Worm (Caenorhabditis elegans) whole organism, midembryonic: Measurements from ENCODE around the gene arrd-1.
"Not testable (repeated sequence)": the region's sequence is repeated elsewhere in the genome, so short reads cannot be mapped to it uniquely, and the experiment has no call there.

Source experiments
- T22C8.4 ChIP-seq: fragments of 200-800 bp; sonication (Bioruptor generic); IDR thresholded peaks from 2 replicates; pipeline ENCODE4 v1.3.6; 2022; ENCODE audit warnings: missing genetic modification characterization, missing compliant biosample characterization
- cog-1 ChIP-seq: sonication (generic microtip); optimal IDR thresholded peaks from 2 replicates; lab custom pipeline; 2016; ENCODE audit warnings: missing genetic modification characterization, missing compliant biosample characterization
- flt-1 ChIP-seq: fragments of 200-800 bp; sonication (Bioruptor generic); IDR thresholded peaks from 2 replicates; pipeline ENCODE4 v1.3.6; 2022; ENCODE audit warnings: missing genetic modification characterization, missing compliant biosample characterization
- klf-2 ChIP-seq: fragments of 200-800 bp; sonication (Bioruptor generic); conservative IDR thresholded peaks from 2 replicates; pipeline ENCODE4 v1.3.6; 2022; ENCODE audit warnings: missing genetic modification reagents, missing genetic modification characterization, missing compliant biosample characterization
- med-1 ChIP-seq: sonication (generic microtip); optimal IDR thresholded peaks from 2 replicates; lab custom pipeline; 2017; ENCODE audit warnings: missing genetic modification characterization, mild to moderate bottlenecking, missing compliant biosample characterization, antibody characterized with exemption, missing genetic modification reagents; ENCODE audit not compliant: insufficient read depth
- ref-1 ChIP-seq: fragments of 200-800 bp; sonication (Bioruptor generic); conservative IDR thresholded peaks from 2 replicates; pipeline ENCODE4 v1.3.6; 2022; ENCODE audit warnings: missing genetic modification reagents, missing genetic modification characterization, missing compliant biosample characterization
- tab-1 ChIP-seq: fragments of 200-800 bp; sonication (Bioruptor generic); IDR thresholded peaks from 2 replicates; pipeline ENCODE4 v1.3.6; 2022; ENCODE audit warnings: missing genetic modification characterization, missing compliant biosample characterization
- ztf-23 ChIP-seq: fragments of 200-800 bp; sonication (Bioruptor generic); IDR thresholded peaks from 2 replicates; pipeline ENCODE4 v1.3.6; 2022; ENCODE audit warnings: missing genetic modification reagents, missing genetic modification characterization, missing compliant biosample characterization
- ztf-29 ChIP-seq: fragments of 200-800 bp; sonication (Bioruptor generic); IDR thresholded peaks from 2 replicates; pipeline ENCODE4 v1.3.6; 2022; ENCODE audit warnings: missing genetic modification reagents, missing genetic modification characterization, missing compliant biosample characterization

Gene arrd-1

ce11 chrII:593221-593620, 34.1 kb upstream of the arrd-1 start, which contains the start of gene W08F4.1:
W08F4.1 (plus strand) TSS chrII:593521.
- TF ChIP-seq flt-1 (GFP tag; lab: Robert Waterston, UW); cog-1 (tag; lab: Kevin White, UChicago); ref-1 (GFP tag; lab: Robert Waterston, UW): not testable (repeated sequence)

- TF ChIP-seq T22C8.4: no peak
- no peak for TF ChIP-seq flt-1 (GFP tag; lab: Robert Waterston, UW)
- TF ChIP-seq cog-1 (tag; lab: Kevin White, UChicago): no peak
- TF ChIP-seq tab-1 (GFP tag; lab: Robert Waterston, UW): no peak
- TF ChIP-seq med-1: no peak
- TF ChIP-seq ref-1 (GFP tag; lab: Robert Waterston, UW): no peak
Observed at ce11 chrII:596702-597101, 30.6 kb upstream of the arrd-1 start.

ce11 chrII:601305-601704, 26.0 kb upstream of the arrd-1 start:
- no peak for TF ChIP-seq ztf-29 (GFP tag; lab: Robert Waterston, UW)
- TF ChIP-seq cog-1 (tag; lab: Kevin White, UChicago): peak; percentile 43

- TF ChIP-seq T22C8.4: no peak
- no peak for TF ChIP-seq ztf-23 (GFP tag; lab: Robert Waterston, UW)
- TF ChIP-seq med-1: no peak
- TF ChIP-seq ref-1 (GFP tag; lab: Robert Waterston, UW): no peak
- TF ChIP-seq klf-2: no peak
- no peak for TF ChIP-seq ztf-29 (GFP tag; lab: Robert Waterston, UW)
- no peak for TF ChIP-seq tab-1 (GFP tag; lab: Robert Waterston, UW)
- TF ChIP-seq cog-1 (tag; lab: Kevin White, UChicago): no peak
- TF ChIP-seq flt-1 (GFP tag; lab: Robert Waterston, UW): no peak
Observed at ce11 chrII:602020-602419, 25.3 kb upstream of the arrd-1 start, which contains the start of gene nhl-3. nhl-3 (minus strand) TSS chrII:602120.

- TF ChIP-seq cog-1 (tag; lab: Kevin White, UChicago) (peak; percentile 64), med-1 (no peak)
Observed at ce11 chrII:602969-603368, 24.3 kb upstream of the arrd-1 start.

ce11 chrII:605267-605666, 22.0 kb upstream of the arrd-1 start, which contains the start of gene W04H10.2:
W04H10.2 (plus strand) TSS chrII:605567.
- TF ChIP-seq ref-1 (GFP tag; lab: Robert Waterston, UW): no peak
- no peak for TF ChIP-seq T22C8.4
- no peak for TF ChIP-seq med-1
- no peak for TF ChIP-seq tab-1 (GFP tag; lab: Robert Waterston, UW)
- TF ChIP-seq ztf-29 (GFP tag; lab: Robert Waterston, UW): no peak
- TF ChIP-seq flt-1 (GFP tag; lab: Robert Waterston, UW): no peak
- no peak for TF ChIP-seq ztf-23 (GFP tag; lab: Robert Waterston, UW)
- no peak for TF ChIP-seq klf-2
- TF ChIP-seq cog-1 (tag; lab: Kevin White, UChicago): no peak

ce11 chrII:606033-606432, 21.3 kb upstream of the arrd-1 start, which contains the start of gene W04H10.5:
W04H10.5 (plus strand) TSS chrII:606333.
- TF ChIP-seq klf-2 (no peak), flt-1 (GFP tag; lab: Robert Waterston, UW) (no peak), med-1 (no peak), T22C8.4 (no peak), ref-1 (GFP tag; lab: Robert Waterston, UW) (no peak), tab-1 (GFP tag; lab: Robert Waterston, UW) (no peak), cog-1 (tag; lab: Kevin White, UChicago) (no peak), ztf-23 (GFP tag; lab: Robert Waterston, UW) (no peak), ztf-29 (GFP tag; lab: Robert Waterston, UW) (no peak)

- TF ChIP-seq ztf-23 (GFP tag; lab: Robert Waterston, UW): no peak
- no peak for TF ChIP-seq ztf-29 (GFP tag; lab: Robert Waterston, UW)
- no peak for TF ChIP-seq ref-1 (GFP tag; lab: Robert Waterston, UW)
- no peak for TF ChIP-seq T22C8.4
- TF ChIP-seq flt-1 (GFP tag; lab: Robert Waterston, UW): no peak
- TF ChIP-seq med-1: no peak
- no peak for TF ChIP-seq tab-1 (GFP tag; lab: Robert Waterston, UW)
- no peak for TF ChIP-seq klf-2
- no peak for TF ChIP-seq cog-1 (tag; lab: Kevin White, UChicago)
Observed at ce11 chrII:608341-608740, 19.0 kb upstream of the arrd-1 start, which contains the start of gene W04H10.6. W04H10.6 (minus strand) TSS chrII:608441.

- TF ChIP-seq cog-1 (tag; lab: Kevin White, UChicago) (no peak), ref-1 (GFP tag; lab: Robert Waterston, UW) (no peak), T22C8.4 (no peak), ztf-29 (GFP tag; lab: Robert Waterston, UW) (no peak), med-1 (no peak)
Observed at ce11 chrII:608757-609156, 18.5 kb upstream of the arrd-1 start, which contains the start of gene W04H10.1. W04H10.1 (plus strand) TSS chrII:609057.

- not testable (repeated sequence) for TF ChIP-seq med-1; ref-1 (GFP tag; lab: Robert Waterston, UW); flt-1 (GFP tag; lab: Robert Waterston, UW)
Observed at ce11 chrII:612361-612760, 14.9 kb upstream of the arrd-1 start, which contains the start of gene clec-118. clec-118 (minus strand) TSS chrII:612461.

ce11 chrII:614701-615100, 12.6 kb upstream of the arrd-1 start:
- TF ChIP-seq klf-2 (no peak), T22C8.4 (peak; percentile 77)
